Worm (Caenorhabditis elegans) whole organism, late embryonic: ENCODE measurements around the gene Y38H6C.23.

Experiments used
- C08G9.2 ChIP-seq: sonication (generic microtip); optimal IDR thresholded peaks from 2 replicates; lab custom pipeline; 2016; ENCODE audit warnings: mild to moderate bottlenecking, missing genetic modification characterization, moderate library complexity, missing compliant biosample characterization
- C38D4.7 ChIP-seq: fragments of 200-800 bp; sonication (Bioruptor generic); optimal IDR thresholded peaks from 2 replicates; lab custom pipeline; 2018; ENCODE audit warnings: mild to moderate bottlenecking, missing genetic modification characterization, moderate library complexity, missing compliant biosample characterization
- F13H6.1 ChIP-seq: sonication (generic microtip); optimal IDR thresholded peaks from 2 replicates; lab custom pipeline; 2016; ENCODE audit warnings: missing genetic modification characterization, missing compliant biosample characterization
- T23F11.4 ChIP-seq: fragments of 200-800 bp; sonication (Bioruptor generic); optimal IDR thresholded peaks from 2 replicates; lab custom pipeline; 2018; ENCODE audit warnings: mild to moderate bottlenecking, missing genetic modification characterization, missing compliant biosample characterization
- Y22D7AL.16 ChIP-seq: sonication (generic microtip); optimal IDR thresholded peaks from 2 replicates; lab custom pipeline; 2016; ENCODE audit warnings: missing genetic modification characterization, missing compliant biosample characterization
- ahr-1 ChIP-seq: sonication (generic microtip); optimal IDR thresholded peaks from 2 replicates; lab custom pipeline; 2016; ENCODE audit warnings: missing genetic modification characterization, missing compliant biosample characterization
- ceh-18 ChIP-seq: sonication (generic microtip); optimal IDR thresholded peaks from 2 replicates; lab custom pipeline; 2016; ENCODE audit warnings: missing genetic modification characterization, missing compliant biosample characterization
- ceh-2 ChIP-seq: sonication (generic microtip); optimal IDR thresholded peaks from 2 replicates; lab custom pipeline; 2016; ENCODE audit warnings: missing genotype, missing genetic modification characterization, missing compliant biosample characterization
- ceh-22 ChIP-seq: sonication (generic microtip); optimal IDR thresholded peaks from 2 replicates; lab custom pipeline; 2017; ENCODE audit warnings: missing biosample characterization, missing genetic modification characterization
- ceh-30 ChIP-seq: fragments of 150-350 bp; optimal IDR thresholded peaks from 2 replicates; lab custom pipeline; 2014; ENCODE audit warnings: missing biosample characterization, missing genetic modification characterization
- ceh-31 ChIP-seq: sonication (generic microtip); optimal IDR thresholded peaks from 2 replicates; lab custom pipeline; 2016; ENCODE audit warnings: missing genetic modification characterization, missing compliant biosample characterization
- ceh-34 ChIP-seq: sonication (generic microtip); optimal IDR thresholded peaks from 2 replicates; lab custom pipeline; 2016; ENCODE audit warnings: mild to moderate bottlenecking, missing genetic modification characterization, missing compliant biosample characterization
- ceh-45 ChIP-seq: fragments of 200-800 bp; sonication (Bioruptor generic); IDR thresholded peaks from 2 replicates; pipeline ENCODE4 v1.3.6; 2022; ENCODE audit warnings: missing genetic modification reagents, missing genetic modification characterization, missing compliant biosample characterization
- ceh-48 ChIP-seq: sonication (generic microtip); optimal IDR thresholded peaks from 2 replicates; lab custom pipeline; 2016; ENCODE audit warnings: missing genetic modification characterization, inconsistent platforms, missing compliant biosample characterization
- ceh-9 ChIP-seq: sonication (generic microtip); optimal IDR thresholded peaks from 2 replicates; lab custom pipeline; 2016; ENCODE audit warnings: mild to moderate bottlenecking, missing genetic modification characterization, inconsistent platforms, missing compliant biosample characterization
- che-1 ChIP-seq: sonication (generic microtip); optimal IDR thresholded peaks from 2 replicates; lab custom pipeline; 2016; ENCODE audit warnings: mild to moderate bottlenecking, missing genetic modification characterization, missing compliant biosample characterization
- dmd-4 ChIP-seq: sonication (generic microtip); optimal IDR thresholded peaks from 2 replicates; lab custom pipeline; 2016; ENCODE audit warnings: borderline replicate concordance, missing genetic modification characterization, missing compliant biosample characterization
- ets-4 ChIP-seq: sonication (generic microtip); optimal IDR thresholded peaks from 2 replicates; lab custom pipeline; 2016; ENCODE audit warnings: missing genetic modification characterization, missing compliant biosample characterization
- eyg-1 ChIP-seq: sonication (generic microtip); optimal IDR thresholded peaks from 2 replicates; lab custom pipeline; 2016; ENCODE audit warnings: missing genotype, missing genetic modification characterization, missing compliant biosample characterization
- fkh-10 ChIP-seq: fragments of 150-350 bp; optimal IDR thresholded peaks from 2 replicates; lab custom pipeline; 2014; ENCODE audit warnings: missing biosample characterization, missing genetic modification reagents, missing genetic modification characterization
- gmeb-2 ChIP-seq: sonication (generic microtip); optimal IDR thresholded peaks from 2 replicates; lab custom pipeline; 2016; ENCODE audit warnings: missing genetic modification characterization, inconsistent platforms, missing compliant biosample characterization
- hlh-15 ChIP-seq: sonication (generic microtip); optimal IDR thresholded peaks from 2 replicates; lab custom pipeline; 2016; ENCODE audit warnings: missing genetic modification characterization, missing compliant biosample characterization
- hlh-30 ChIP-seq: sonication (generic microtip); optimal IDR thresholded peaks from 2 replicates; lab custom pipeline; 2017; ENCODE audit warnings: antibody characterized with exemption, missing genetic modification characterization, missing compliant biosample characterization; ENCODE audit not compliant: insufficient read depth
- hlh-6 ChIP-seq: sonication (generic microtip); optimal IDR thresholded peaks from 2 replicates; lab custom pipeline; 2016; ENCODE audit warnings: missing genotype, missing genetic modification characterization, missing compliant biosample characterization
- hlh-8 ChIP-seq: sonication (generic microtip); optimal IDR thresholded peaks from 2 replicates; lab custom pipeline; 2016; ENCODE audit warnings: missing genotype, missing genetic modification characterization, missing compliant biosample characterization
- madf-2 ChIP-seq: sonication (generic microtip); optimal IDR thresholded peaks from 2 replicates; lab custom pipeline; 2017; ENCODE audit warnings: missing genetic modification characterization, missing compliant biosample characterization
- nfya-1 ChIP-seq: sonication (generic microtip); optimal IDR thresholded peaks from 2 replicates; lab custom pipeline; 2017; ENCODE audit warnings: missing genetic modification characterization, mild to moderate bottlenecking, missing compliant biosample characterization, antibody characterized with exemption, moderate library complexity
- nhr-11 ChIP-seq: fragments of 150-350 bp; optimal IDR thresholded peaks from 2 replicates; lab custom pipeline; 2014; ENCODE audit warnings: missing biosample characterization, missing genetic modification characterization
- odd-2 ChIP-seq: sonication (generic microtip); optimal IDR thresholded peaks from 2 replicates; lab custom pipeline; 2017; ENCODE audit warnings: antibody characterized with exemption, mild to moderate bottlenecking, missing genetic modification characterization, missing compliant biosample characterization
- pat-9 ChIP-seq: fragments of 200-800 bp; sonication (Bioruptor generic); optimal IDR thresholded peaks from 2 replicates; lab custom pipeline; 2018; ENCODE audit warnings: mild to moderate bottlenecking, missing genetic modification characterization, moderate library complexity, missing compliant biosample characterization
- pha-2 ChIP-seq: sonication (generic microtip); optimal IDR thresholded peaks from 2 replicates; lab custom pipeline; 2017; ENCODE audit warnings: mild to moderate bottlenecking, missing genetic modification characterization, missing compliant biosample characterization
- pha-4 ChIP-seq: fragments of 150-350 bp; optimal IDR thresholded peaks from 2 replicates; lab custom pipeline; 2018; ENCODE audit warnings: missing biosample characterization, missing genetic modification reagents, missing genetic modification characterization
- pros-1 ChIP-seq: fragments of 150-350 bp; optimal IDR thresholded peaks from 2 replicates; lab custom pipeline; 2014; ENCODE audit warnings: missing biosample characterization, missing genetic modification reagents, missing genetic modification characterization
- rnt-1 ChIP-seq: sonication (generic microtip); optimal IDR thresholded peaks from 2 replicates; lab custom pipeline; 2016; ENCODE audit warnings: missing genetic modification characterization, missing compliant biosample characterization
- sox-4 ChIP-seq: sonication (generic microtip); optimal IDR thresholded peaks from 2 replicates; lab custom pipeline; 2017; ENCODE audit warnings: mild to moderate bottlenecking, missing genetic modification characterization, inconsistent platforms, missing compliant biosample characterization
- syd-9 ChIP-seq: sonication (generic microtip); optimal IDR thresholded peaks from 2 replicates; lab custom pipeline; 2016; ENCODE audit warnings: mild to moderate bottlenecking, missing genetic modification characterization, moderate library complexity, missing compliant biosample characterization
- tbx-7 ChIP-seq: sonication (generic microtip); optimal IDR thresholded peaks from 2 replicates; lab custom pipeline; 2016; ENCODE audit warnings: missing genotype, missing genetic modification characterization, missing compliant biosample characterization
- unc-42 ChIP-seq: sonication (generic microtip); optimal IDR thresholded peaks from 2 replicates; lab custom pipeline; 2016; ENCODE audit warnings: missing genotype, missing genetic modification characterization, missing compliant biosample characterization
- ztf-16 ChIP-seq: sonication (generic microtip); optimal IDR thresholded peaks from 2 replicates; lab custom pipeline; 2017; ENCODE audit warnings: missing genetic modification characterization, missing compliant biosample characterization

Gene Y38H6C.23

DNA sequence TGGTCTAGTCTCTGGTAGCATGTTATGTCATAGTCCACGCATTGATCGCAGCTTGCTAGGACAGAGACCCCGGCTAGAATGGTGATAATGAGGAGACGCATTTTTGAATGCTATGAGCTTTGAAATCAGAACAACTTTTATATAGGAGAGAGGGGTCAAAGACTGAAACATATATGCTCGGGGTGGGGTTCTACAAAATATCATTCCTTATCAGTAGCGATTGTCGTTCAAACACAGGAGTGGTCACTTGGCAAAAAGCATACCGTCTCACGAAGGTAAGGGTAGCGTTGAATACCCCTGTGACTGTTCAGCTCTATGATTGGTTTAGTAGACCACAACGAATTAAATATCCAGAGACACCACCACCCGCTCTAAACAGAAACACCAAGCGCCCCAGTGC, 40.9 kb upstream of the Y38H6C.23 start, which contains the start of gene F46B3.1:
TSS of gene F46B3.1 (minus strand) at position 101 of the 400 bp plus-strand sequence.
- TF ChIP-seq ceh-18 (tag; lab: Kevin White, UChicago) (no peak), hlh-8 (no peak), ceh-30 (tag; lab: Kevin White, UChicago) (no peak), C08G9.2 (tag; lab: Kevin White, UChicago) (no peak), ahr-1 (tag; lab: Kevin White, UChicago) (no peak), gmeb-2 (no peak), ceh-9 (tag; lab: Kevin White, UChicago) (no peak), sox-4 (no peak), unc-42 (tag; lab: Kevin White, UChicago) (no peak), fkh-10 (GFP tag; lab: Kevin White, UChicago) (no peak), dmd-4 (no peak), pha-4 (tag; lab: Kevin White, UChicago) (no peak), C38D4.7 (GFP tag; lab: Kevin White, UChicago) (no peak), Y22D7AL.16 (no peak), ceh-45 (GFP tag; lab: Robert Waterston, UW) (no peak), ceh-31 (no peak), pha-2 (tag; lab: Kevin White, UChicago) (no peak), hlh-30 (tag; lab: Kevin White, UChicago) (no peak), ceh-34 (tag; lab: Kevin White, UChicago) (no peak)
- TF ChIP-seq, all 69 proteins: peak for 0

DNA sequence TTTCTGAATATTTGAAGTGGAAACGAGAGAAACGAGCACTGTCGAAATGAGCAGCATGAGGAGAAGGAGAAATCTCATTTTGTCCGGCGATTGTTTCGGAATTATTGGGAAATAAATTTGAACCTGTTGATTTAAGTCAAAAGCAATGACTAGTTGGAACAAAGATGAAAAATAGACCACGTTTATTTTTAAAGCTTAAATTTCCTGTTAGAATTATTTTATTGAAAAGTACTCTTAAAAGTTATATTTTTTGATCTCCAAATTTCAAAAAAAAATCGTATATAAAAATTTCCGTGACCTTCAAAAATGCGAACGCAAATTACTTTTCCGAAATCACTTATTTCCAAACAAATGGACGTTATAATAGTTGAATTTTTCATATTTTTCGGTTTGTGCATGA, 39.5 kb upstream of the Y38H6C.23 start, which contains the start of gene F26F2.11:
TSS of gene F26F2.11 (minus strand) at position 101 of the 400 bp plus-strand sequence.
- TF ChIP-seq nfya-1 (tag; lab: Kevin White, UChicago) (no peak), ztf-16 (tag; lab: Kevin White, UChicago) (no peak), ceh-34 (tag; lab: Kevin White, UChicago) (no peak), madf-2 (tag; lab: Kevin White, UChicago) (no peak), ceh-22 (no peak), rnt-1 (tag; lab: Kevin White, UChicago) (no peak), nhr-11 (tag; lab: Kevin White, UChicago) (no peak), hlh-30 (tag; lab: Kevin White, UChicago) (no peak), ets-4 (tag; lab: Kevin White, UChicago) (no peak), pat-9 (tag; lab: Kevin White, UChicago) (no peak), ceh-9 (tag; lab: Kevin White, UChicago) (no peak), unc-42 (tag; lab: Kevin White, UChicago) (no peak), pha-4 (tag; lab: Kevin White, UChicago) (no peak), syd-9 (tag; lab: Kevin White, UChicago) (no peak), T23F11.4 (GFP tag; lab: Kevin White, UChicago) (no peak), pros-1 (tag; lab: Kevin White, UChicago) (no peak), odd-2 (tag; lab: Kevin White, UChicago) (no peak), ceh-2 (tag; lab: Kevin White, UChicago) (no peak), hlh-6 (tag; lab: Kevin White, UChicago) (no peak), ceh-48 (tag; lab: Kevin White, UChicago) (no peak)

DNA sequence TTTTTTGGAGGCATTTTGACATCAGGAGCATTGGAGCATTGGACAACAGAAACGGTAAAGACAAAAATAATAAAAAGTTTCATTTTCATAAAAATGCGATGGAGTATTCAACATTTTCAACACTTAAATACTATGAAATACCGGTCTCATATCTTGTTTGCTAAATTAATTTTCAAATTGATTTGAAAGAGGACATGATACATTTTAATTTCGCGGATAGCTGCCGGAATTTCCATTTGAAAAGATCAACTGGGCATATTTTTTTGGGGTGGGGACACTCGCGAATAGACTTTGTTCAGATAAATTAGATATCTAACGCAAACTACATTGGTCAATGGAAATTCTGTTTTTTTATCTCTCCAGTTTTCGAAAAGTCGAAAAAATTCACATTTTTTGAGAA, 38.6 kb upstream of the Y38H6C.23 start, which contains the start of gene F26F2.10:
TSS of gene F26F2.10 (minus strand) at position 101 of the 400 bp plus-strand sequence.
- TF ChIP-seq hlh-15 (tag; lab: Kevin White, UChicago) (no peak), Y22D7AL.16 (no peak), che-1 (tag; lab: Kevin White, UChicago) (no peak), eyg-1 (tag; lab: Kevin White, UChicago) (no peak), syd-9 (tag; lab: Kevin White, UChicago) (no peak), F13H6.1 (tag; lab: Kevin White, UChicago) (no peak), ahr-1 (tag; lab: Kevin White, UChicago) (no peak), C08G9.2 (tag; lab: Kevin White, UChicago) (no peak), tbx-7 (no peak)
